Fruit fly (Drosophila melanogaster) whole organism, embryonic: ENCODE data around the gene CG13623.

Experiments
- Abd-B ChIP-seq: fragments of 200-800 bp; sonication (Bioruptor generic); optimal IDR thresholded peaks from 2 replicates; lab custom pipeline; 2018; ENCODE audit warnings: missing biosample characterization, mild to moderate bottlenecking, missing genetic modification characterization, moderate library complexity
- BEAF-32 ChIP-seq: fragments of 200-800 bp; sonication (Bioruptor generic); optimal IDR thresholded peaks from 3 replicates; lab custom pipeline; 2017; ENCODE audit warnings: missing biosample characterization, missing genetic modification characterization, mild to moderate bottlenecking, moderate library complexity, missing genetic modification reagents
- CG10147 ChIP-seq: fragments of 200-800 bp; sonication (Bioruptor generic); optimal IDR thresholded peaks from 2 replicates; lab custom pipeline; 2019; ENCODE audit warnings: missing biosample characterization, mild to moderate bottlenecking, missing genetic modification characterization, moderate library complexity
- CG11398 ChIP-seq: fragments of 200-800 bp; sonication (Bioruptor generic); optimal IDR thresholded peaks from 2 replicates; lab custom pipeline; 2016; ENCODE audit warnings: missing biosample characterization, missing genetic modification characterization
- CG12659 ChIP-seq: fragments of 200-800 bp; sonication (Bioruptor generic); optimal IDR thresholded peaks from 3 replicates; lab custom pipeline; 2017; ENCODE audit warnings: mild to moderate bottlenecking, missing biosample characterization, missing genetic modification reagents, missing genetic modification characterization
- CG13624 ChIP-seq: fragments of 200-800 bp; sonication (Bioruptor generic); optimal IDR thresholded peaks from 2 replicates; lab custom pipeline; 2016; ENCODE audit warnings: missing biosample characterization, missing genetic modification characterization
- CG14014 ChIP-seq: fragments of 200-800 bp; sonication (Bioruptor generic); IDR thresholded peaks from 2 replicates; pipeline ENCODE4 v1.3.6; 2022; ENCODE audit warnings: missing biosample characterization, missing genetic modification characterization
- CG14710 ChIP-seq: fragments of 200-800 bp; sonication (Bioruptor generic); optimal IDR thresholded peaks from 3 replicates; lab custom pipeline; 2019; ENCODE audit warnings: missing biosample characterization, mild to moderate bottlenecking, missing genetic modification characterization, moderate library complexity
- CG14860 ChIP-seq: fragments of 200-800 bp; sonication (Bioruptor generic); IDR thresholded peaks from 3 replicates; pipeline ENCODE4 v1.3.6; 2022; ENCODE audit warnings: missing biosample characterization, missing genetic modification characterization; ENCODE audit not compliant: partially characterized antibody
- CG15514 ChIP-seq: fragments of 200-800 bp; sonication (Bioruptor generic); optimal IDR thresholded peaks from 3 replicates; lab custom pipeline; 2017; ENCODE audit warnings: missing biosample characterization, missing genetic modification characterization, mild to moderate bottlenecking, moderate library complexity, missing genetic modification reagents
- CG17186 ChIP-seq: fragments of 200-800 bp; sonication (Bioruptor generic); optimal IDR thresholded peaks from 3 replicates; lab custom pipeline; 2017; ENCODE audit warnings: missing biosample characterization, missing genetic modification reagents, missing genetic modification characterization
- CG2712 ChIP-seq: fragments of 200-800 bp; optimal IDR thresholded peaks from 3 replicates; lab custom pipeline; 2019; ENCODE audit warnings: missing biosample characterization, mild to moderate bottlenecking, missing genetic modification characterization, moderate library complexity
- CG30403 ChIP-seq: fragments of 200-800 bp; sonication (Bioruptor generic); optimal IDR thresholded peaks from 3 replicates; lab custom pipeline; 2016; ENCODE audit warnings: missing biosample characterization, missing genetic modification characterization
- CG3163 ChIP-seq: fragments of 200-800 bp; sonication (Bioruptor generic); optimal IDR thresholded peaks from 3 replicates; lab custom pipeline; 2016; ENCODE audit warnings: missing biosample characterization, missing genetic modification characterization
- CG3995 ChIP-seq: fragments of 200-800 bp; sonication (Bioruptor generic); optimal IDR thresholded peaks from 3 replicates; lab custom pipeline; 2016; ENCODE audit warnings: missing biosample characterization, missing genetic modification characterization
- CG4424 ChIP-seq: fragments of 200-800 bp; sonication (Bioruptor generic); optimal IDR thresholded peaks from 3 replicates; lab custom pipeline; 2016; ENCODE audit warnings: missing biosample characterization, missing genetic modification characterization
- CG6272 ChIP-seq: fragments of 200-800 bp; sonication (Bioruptor generic); IDR thresholded peaks from 2 replicates; pipeline ENCODE4 v1.3.6; 2022; ENCODE audit warnings: missing biosample characterization, missing genetic modification characterization
- CG8359 ChIP-seq: fragments of 200-800 bp; sonication (Bioruptor generic); optimal IDR thresholded peaks from 2 replicates; lab custom pipeline; 2017; ENCODE audit warnings: missing biosample characterization, mild to moderate bottlenecking, missing genetic modification characterization, borderline replicate concordance
- CG9727 ChIP-seq: fragments of 200-800 bp; sonication (Bioruptor generic); optimal IDR thresholded peaks from 3 replicates; lab custom pipeline; 2017; ENCODE audit warnings: missing biosample characterization, mild to moderate bottlenecking, missing genetic modification characterization
- CG9797 ChIP-seq: fragments of 200-800 bp; sonication (Bioruptor generic); optimal IDR thresholded peaks from 3 replicates; lab custom pipeline; 2018; ENCODE audit warnings: missing biosample characterization, mild to moderate bottlenecking, missing genetic modification characterization
- Dad ChIP-seq: fragments of 200-800 bp; sonication (Bioruptor generic); optimal IDR thresholded peaks from 3 replicates; lab custom pipeline; 2016; ENCODE audit warnings: missing biosample characterization, missing genetic modification characterization
- Doc3 ChIP-seq: fragments of 200-800 bp; sonication (Bioruptor generic); IDR thresholded peaks from 3 replicates; pipeline ENCODE4 v1.3.6; 2022; ENCODE audit warnings: missing biosample characterization, missing genetic modification characterization; ENCODE audit not compliant: partially characterized antibody
- Dp ChIP-seq: fragments of 200-800 bp; sonication (Bioruptor generic); optimal IDR thresholded peaks from 2 replicates; lab custom pipeline; 2018; ENCODE audit warnings: missing biosample characterization, mild to moderate bottlenecking, missing genetic modification characterization, moderate library complexity
- E2f2 ChIP-seq: fragments of 200-800 bp; sonication (Bioruptor generic); IDR thresholded peaks from 2 replicates; pipeline ENCODE4 v1.3.6; 2022; ENCODE audit warnings: missing biosample characterization, missing genetic modification characterization
- Eip74EF ChIP-seq, 2 experiments: fragments of 200-800 bp in 1 of 2; fragments of >200 bp in 1 of 2; sonication (Bioruptor generic) in 1 of 2; optimal IDR thresholded peaks; 2 replicates each; lab custom pipeline; 2017 to 2019; ENCODE audit warnings: missing biosample characterization in 2 of 2, missing genetic modification characterization in 2 of 2, mild to moderate bottlenecking in 1 of 2, moderate library complexity in 1 of 2
- MESR4 ChIP-seq: fragments of 200-800 bp; sonication (Bioruptor generic); optimal IDR thresholded peaks from 2 replicates; lab custom pipeline; 2018; ENCODE audit warnings: missing biosample characterization, mild to moderate bottlenecking, missing genetic modification characterization, moderate library complexity
- Mad ChIP-seq: fragments of 200-800 bp; sonication (Bioruptor generic); optimal IDR thresholded peaks from 2 replicates; lab custom pipeline; 2016; ENCODE audit warnings: missing biosample characterization, missing genetic modification characterization
- Med ChIP-seq: fragments of 200-800 bp; sonication (Bioruptor generic); peaks from one replicate; lab custom pipeline; 2016; ENCODE audit warnings: missing biosample characterization, missing genetic modification characterization, mild to moderate bottlenecking, inconsistent platforms, moderate library complexity
- Opbp ChIP-seq: fragments of 200-800 bp; sonication (Bioruptor generic); IDR thresholded peaks from 3 replicates; pipeline ENCODE4 v1.3.6; 2022; ENCODE audit warnings: missing biosample characterization, missing genetic modification characterization; ENCODE audit not compliant: partially characterized antibody
- Sry-δ ChIP-seq: fragments of 200-800 bp; sonication (Bioruptor generic); optimal IDR thresholded peaks from 2 replicates; lab custom pipeline; 2016; ENCODE audit warnings: missing biosample characterization, missing genetic modification characterization
- amos ChIP-seq: fragments of 200-800 bp; sonication (Bioruptor generic); IDR thresholded peaks from 2 replicates; pipeline ENCODE4 v1.3.6; 2022; ENCODE audit warnings: missing biosample characterization, missing genetic modification characterization; ENCODE audit not compliant: partially characterized antibody
- bbx ChIP-seq: fragments of 200-800 bp; sonication (Bioruptor generic); IDR thresholded peaks from 2 replicates; pipeline ENCODE4 v1.3.6; 2022; ENCODE audit warnings: missing biosample characterization, missing genetic modification characterization; ENCODE audit not compliant: partially characterized antibody
- cato ChIP-seq: fragments of 200-800 bp; sonication (Bioruptor generic); optimal IDR thresholded peaks from 2 replicates; lab custom pipeline; 2016; ENCODE audit warnings: missing biosample characterization, missing genetic modification characterization, borderline replicate concordance
- chinmo ChIP-seq: fragments of 200-800 bp; sonication (Bioruptor generic); IDR thresholded peaks from 4 replicates; pipeline ENCODE4 v1.3.6; 2022; ENCODE audit warnings: missing biosample characterization, missing genetic modification characterization; ENCODE audit not compliant: partially characterized antibody
- crp ChIP-seq, 2 experiments: fragments of 200-800 bp; sonication (Bioruptor generic); optimal IDR thresholded peaks; 2 replicates in 1 of 2; 3 replicates in 1 of 2; lab custom pipeline; 2017; ENCODE audit warnings: missing biosample characterization in 2 of 2, missing genetic modification characterization in 2 of 2, mild to moderate bottlenecking in 1 of 2, moderate library complexity in 1 of 2
- ewg ChIP-seq: fragments of 200-800 bp; sonication (Bioruptor generic); optimal IDR thresholded peaks from 3 replicates; lab custom pipeline; 2017; ENCODE audit warnings: mild to moderate bottlenecking, missing biosample characterization, missing genetic modification reagents, missing genetic modification characterization
- gcm ChIP-seq: fragments of 200-800 bp; sonication (Bioruptor generic); optimal IDR thresholded peaks from 2 replicates; lab custom pipeline; 2019; ENCODE audit warnings: missing biosample characterization, mild to moderate bottlenecking, missing genetic modification characterization, moderate library complexity
- gfzf ChIP-seq: fragments of 200-800 bp; sonication (Bioruptor generic); optimal IDR thresholded peaks from 2 replicates; lab custom pipeline; 2016; ENCODE audit warnings: missing biosample characterization, mild to moderate bottlenecking, missing genetic modification characterization, moderate library complexity
- gro ChIP-seq: fragments of 200-800 bp; sonication (Bioruptor generic); optimal IDR thresholded peaks from 2 replicates; lab custom pipeline; 2016; ENCODE audit warnings: missing biosample characterization, missing genetic modification characterization
- insv ChIP-seq, 2 experiments: fragments of 200-800 bp; sonication (Bioruptor generic); optimal IDR thresholded peaks; 3 replicates each; lab custom pipeline; 2016 to 2018; ENCODE audit warnings: missing biosample characterization in 2 of 2, missing genetic modification characterization in 2 of 2
- knrl ChIP-seq: fragments of 200-800 bp; sonication (Bioruptor generic); IDR thresholded peaks from 3 replicates; pipeline ENCODE4 v1.3.6; 2022; ENCODE audit warnings: missing biosample characterization, missing genetic modification characterization; ENCODE audit not compliant: partially characterized antibody
- nau ChIP-seq: fragments of 200-800 bp; sonication (Bioruptor generic); optimal IDR thresholded peaks from 3 replicates; lab custom pipeline; 2017; ENCODE audit warnings: missing biosample characterization, mild to moderate bottlenecking, missing genetic modification characterization, missing genetic modification reagents
- nmo ChIP-seq: fragments of 200-800 bp; sonication (Bioruptor generic); optimal IDR thresholded peaks from 2 replicates; lab custom pipeline; 2018; ENCODE audit warnings: missing biosample characterization, mild to moderate bottlenecking, missing genetic modification characterization, moderate library complexity
- org-1 ChIP-seq: fragments of 200-800 bp; sonication (Bioruptor generic); optimal IDR thresholded peaks from 2 replicates; lab custom pipeline; 2017; ENCODE audit warnings: missing biosample characterization, missing genetic modification characterization
- phol ChIP-seq: fragments of 200-800 bp; sonication (Bioruptor generic); optimal IDR thresholded peaks from 3 replicates; lab custom pipeline; 2018; ENCODE audit warnings: missing biosample characterization, mild to moderate bottlenecking, missing genetic modification characterization, moderate library complexity
- sima ChIP-seq: fragments of 200-800 bp; sonication (Bioruptor generic); optimal IDR thresholded peaks from 2 replicates; lab custom pipeline; 2016; ENCODE audit warnings: missing biosample characterization, missing genetic modification characterization
- sr ChIP-seq: fragments of 200-800 bp; sonication (Bioruptor generic); IDR thresholded peaks from 3 replicates; pipeline ENCODE4 v1.3.6; 2022; ENCODE audit warnings: missing biosample characterization, missing genetic modification characterization
- tup ChIP-seq: fragments of 200-800 bp; sonication (Bioruptor generic); optimal IDR thresholded peaks from 2 replicates; lab custom pipeline; 2016; ENCODE audit warnings: missing biosample characterization, mild to moderate bottlenecking, missing genetic modification characterization, moderate library complexity

The CG13623 gene

dm6 chr3R:24518150-24518580 is 12.2 kb downstream of the CG13623 start, which contains the start of gene Pp1alpha-96A (continued):
- TF ChIP-seq amos (GFP tag; lab: Robert Waterston, UW): peak; percentile 92
- TF ChIP-seq CG14014 (GFP tag; lab: Robert Waterston, UW): no peak
- TF ChIP-seq CG3163 (GFP tag; lab: Kevin White, UChicago): peak; percentile 15
- no peak for TF ChIP-seq tup (GFP tag; lab: Kevin White, UChicago)
- peak; percentile 15 for TF ChIP-seq nau (GFP tag; lab: Kevin White, UChicago)
- peak; percentile 20 for TF ChIP-seq CG3995 (GFP tag; lab: Kevin White, UChicago)
- peak; percentile 6 for TF ChIP-seq CG4424
- TF ChIP-seq CG10147: peak; percentile 13
- TF ChIP-seq MESR4 (GFP tag; lab: Kevin White, UChicago): peak; percentile 98
- TF ChIP-seq CG2712 (tag; lab: Kevin White, UChicago): peak; percentile 35
- peak; percentile 67 for TF ChIP-seq gfzf (GFP tag; lab: Kevin White, UChicago)
- TF ChIP-seq phol (tag; lab: Kevin White, UChicago): peak; percentile 24
- peak; percentile 18 for TF ChIP-seq CG11398 (GFP tag; lab: Kevin White, UChicago)
- peak; percentile 52 for TF ChIP-seq CG12659
- peak; percentile 55; the same call in 1 of the 4 replicates for TF ChIP-seq chinmo (GFP tag; lab: Robert Waterston, UW)
- TF ChIP-seq Dp (GFP tag; lab: Kevin White, UChicago): peak; percentile 78
- no peak for TF ChIP-seq Eip74EF (GFP tag; optimal IDR thresholded peaks at IDR 0.05; lab: Kevin White, UChicago)
- TF ChIP-seq CG8359 (GFP tag; lab: Kevin White, UChicago): no peak
- peak; percentile 77 for TF ChIP-seq CG14860 (GFP tag; lab: Robert Waterston, UW)
- TF ChIP-seq Doc3 (GFP tag; lab: Robert Waterston, UW): peak; percentile 78
- no peak for TF ChIP-seq sima (GFP tag; lab: Kevin White, UChicago)
- TF ChIP-seq Dad (GFP tag; lab: Kevin White, UChicago): no peak
- TF ChIP-seq CG17186 (GFP tag; lab: Kevin White, UChicago): peak; percentile 95
- TF ChIP-seq sr (GFP tag; lab: Robert Waterston, UW): no peak
- TF ChIP-seq CG14710 (tag; lab: Kevin White, UChicago): peak; percentile 53
- TF ChIP-seq nmo (GFP tag; lab: Kevin White, UChicago): peak; percentile 44
- TF ChIP-seq crp (GFP tag; optimal IDR thresholded peaks at IDR 0.05; lab: Kevin White, UChicago): peak in 1 of 2 experiments; percentile 59
- TF ChIP-seq CG9797 (GFP tag; lab: Kevin White, UChicago): peak; percentile 81
- no peak for TF ChIP-seq cato (GFP tag; lab: Kevin White, UChicago)
- TF ChIP-seq CG9727: peak; percentile 21
- peak; percentile 37 for TF ChIP-seq gcm (GFP tag; lab: Kevin White, UChicago)
- TF ChIP-seq gro (GFP tag; lab: Kevin White, UChicago): peak; percentile 54
- TF ChIP-seq knrl: peak; percentile 87
- peak; percentile 19 for TF ChIP-seq CG30403 (GFP tag; lab: Kevin White, UChicago)
- TF ChIP-seq BEAF-32 (GFP tag; lab: Kevin White, UChicago): peak; percentile 90
- TF ChIP-seq insv (GFP tag; optimal IDR thresholded peaks at IDR 0.05; lab: Kevin White, UChicago): no peak
- TF ChIP-seq CG13624 (GFP tag; lab: Kevin White, UChicago): peak; percentile 67
- TF ChIP-seq CG6272 (GFP tag; lab: Robert Waterston, UW): peak; percentile 17; the same call in 1 of the 2 replicates
- TF ChIP-seq bbx: peak; percentile 86
- peak; percentile 83 for TF ChIP-seq ewg
- peak; percentile 93 for TF ChIP-seq Sry-δ (GFP tag; lab: Kevin White, UChicago)
- peak; percentile 61 for TF ChIP-seq CG15514 (GFP tag; lab: Kevin White, UChicago)
- TF ChIP-seq Med: peak; percentile 89
- TF ChIP-seq Abd-B (GFP tag; lab: Kevin White, UChicago): peak; percentile 49
- TF ChIP-seq org-1 (GFP tag; lab: Kevin White, UChicago): no peak
- peak; percentile 85 for TF ChIP-seq E2f2 (GFP tag; lab: Robert Waterston, UW)
- peak; percentile 21 for TF ChIP-seq Mad
- peak; percentile 93 for TF ChIP-seq Opbp (GFP tag; lab: Robert Waterston, UW)
